Fruit fly (Drosophila melanogaster) whole organism, embryonic: ENCODE data around the gene Kr-h1.

Source experiments
- Bteb2 ChIP-seq: fragments of 200-800 bp; sonication (Bioruptor generic); optimal IDR thresholded peaks from 2 replicates; lab custom pipeline; 2016; ENCODE audit warnings: missing biosample characterization, missing genetic modification characterization
- CG1024 ChIP-seq: fragments of 200-800 bp; sonication (Bioruptor generic); IDR thresholded peaks from 2 replicates; pipeline ENCODE4 v1.3.6; 2022; ENCODE audit warnings: missing biosample characterization, missing genetic modification characterization
- CG11504 ChIP-seq: fragments of 200-800 bp; sonication (Bioruptor generic); optimal IDR thresholded peaks from 3 replicates; lab custom pipeline; 2019; ENCODE audit warnings: missing biosample characterization, mild to moderate bottlenecking, missing genetic modification characterization, moderate library complexity
- CG11723 ChIP-seq: fragments of 200-800 bp; sonication (Bioruptor generic); optimal IDR thresholded peaks from 2 replicates; lab custom pipeline; 2017; ENCODE audit warnings: missing biosample characterization, mild to moderate bottlenecking, missing genetic modification characterization
- CG13894 ChIP-seq: fragments of 200-800 bp; sonication (Bioruptor generic); optimal IDR thresholded peaks from 3 replicates; lab custom pipeline; 2018; ENCODE audit warnings: missing biosample characterization, mild to moderate bottlenecking, missing genetic modification characterization, moderate library complexity
- CG14050 ChIP-seq: fragments of 200-800 bp; sonication (Bioruptor generic); IDR thresholded peaks from 3 replicates; pipeline ENCODE4 v1.3.6; 2022; ENCODE audit warnings: missing biosample characterization, missing genetic modification characterization
- CG14965 ChIP-seq: fragments of 200-800 bp; sonication (Bioruptor generic); optimal IDR thresholded peaks from 2 replicates; lab custom pipeline; 2016; ENCODE audit warnings: missing biosample characterization, missing genetic modification characterization, borderline replicate concordance
- CG18619 ChIP-seq: fragments of 200-800 bp; sonication (Bioruptor generic); optimal IDR thresholded peaks from 3 replicates; lab custom pipeline; 2017; ENCODE audit warnings: missing biosample characterization, mild to moderate bottlenecking, missing genetic modification characterization
- CG2678 ChIP-seq: fragments of 200-800 bp; sonication (Bioruptor generic); optimal IDR thresholded peaks from 3 replicates; lab custom pipeline; 2019; ENCODE audit warnings: missing biosample characterization, mild to moderate bottlenecking, missing genetic modification characterization, moderate library complexity
- CG2889 ChIP-seq: fragments of 200-800 bp; sonication (Bioruptor generic); IDR thresholded peaks from 3 replicates; pipeline ENCODE4 v1.3.6; 2022; ENCODE audit warnings: missing biosample characterization, missing genetic modification characterization
- CG3995 ChIP-seq: fragments of 200-800 bp; sonication (Bioruptor generic); optimal IDR thresholded peaks from 3 replicates; lab custom pipeline; 2016; ENCODE audit warnings: missing biosample characterization, missing genetic modification characterization
- CG4854 ChIP-seq: fragments of 200-800 bp; sonication (Bioruptor generic); optimal IDR thresholded peaks from 2 replicates; lab custom pipeline; 2016; ENCODE audit warnings: missing biosample characterization, missing genetic modification characterization, inconsistent platforms
- CG9817 ChIP-seq: fragments of 200-800 bp; sonication (Bioruptor generic); optimal IDR thresholded peaks from 2 replicates; lab custom pipeline; 2018; ENCODE audit warnings: missing biosample characterization, mild to moderate bottlenecking, missing genetic modification characterization, moderate library complexity
- Drgx ChIP-seq: fragments of 200-800 bp; sonication (Bioruptor generic); IDR thresholded peaks from 2 replicates; pipeline ENCODE4 v1.3.6; 2022; ENCODE audit warnings: missing biosample characterization, missing genetic modification characterization
- E2f1 ChIP-seq: fragments of 200-800 bp; sonication (Bioruptor generic); IDR thresholded peaks from 2 replicates; pipeline ENCODE4 v1.3.6; 2022; ENCODE audit warnings: missing biosample characterization, missing genetic modification characterization
- E2f2 ChIP-seq: fragments of 200-800 bp; sonication (Bioruptor generic); IDR thresholded peaks from 2 replicates; pipeline ENCODE4 v1.3.6; 2022; ENCODE audit warnings: missing biosample characterization, missing genetic modification characterization
- Gug ChIP-seq: fragments of 200-800 bp; sonication (Bioruptor generic); IDR thresholded peaks from 4 replicates; pipeline ENCODE4 v1.3.6; 2022; ENCODE audit warnings: missing biosample characterization, missing genetic modification characterization
- HHEX ChIP-seq: fragments of 200-800 bp; sonication (Bioruptor generic); optimal IDR thresholded peaks from 3 replicates; lab custom pipeline; 2017; ENCODE audit warnings: missing biosample characterization, mild to moderate bottlenecking, missing genetic modification characterization, missing genetic modification reagents
- HLHmδ ChIP-seq: fragments of 200-800 bp; sonication (Bioruptor generic); optimal IDR thresholded peaks from 2 replicates; lab custom pipeline; 2018; ENCODE audit warnings: missing biosample characterization, mild to moderate bottlenecking, missing genetic modification characterization, moderate library complexity
- Hsf ChIP-seq: fragments of 200-800 bp; sonication (Bioruptor generic); optimal IDR thresholded peaks from 3 replicates; lab custom pipeline; 2016; ENCODE audit warnings: missing biosample characterization, missing genetic modification characterization
- NC2β ChIP-seq: fragments of 200-800 bp; sonication (Bioruptor generic); optimal IDR thresholded peaks from 2 replicates; lab custom pipeline; 2016; ENCODE audit warnings: missing biosample characterization, missing genetic modification characterization
- NFAT ChIP-seq: fragments of 200-800 bp; sonication (Bioruptor generic); IDR thresholded peaks from 2 replicates; pipeline ENCODE4 v1.3.6; 2022; ENCODE audit warnings: missing biosample characterization, missing genetic modification characterization
- Nf-YB ChIP-seq: fragments of 200-800 bp; sonication (Bioruptor generic); optimal IDR thresholded peaks from 3 replicates; lab custom pipeline; 2019; ENCODE audit warnings: missing biosample characterization, mild to moderate bottlenecking, missing genetic modification characterization, moderate library complexity
- NfI ChIP-seq: fragments of 200-800 bp; sonication (Bioruptor generic); optimal IDR thresholded peaks from 3 replicates; lab custom pipeline; 2018; ENCODE audit warnings: missing biosample characterization, mild to moderate bottlenecking, missing genetic modification characterization, moderate library complexity
- Oli ChIP-seq: fragments of 200-800 bp; sonication (Bioruptor generic); optimal IDR thresholded peaks from 2 replicates; lab custom pipeline; 2018; ENCODE audit warnings: missing biosample characterization, mild to moderate bottlenecking, missing genetic modification characterization, moderate library complexity
- Opbp ChIP-seq: fragments of 200-800 bp; sonication (Bioruptor generic); IDR thresholded peaks from 3 replicates; pipeline ENCODE4 v1.3.6; 2022; ENCODE audit warnings: missing biosample characterization, missing genetic modification characterization; ENCODE audit not compliant: partially characterized antibody
- Rx ChIP-seq: fragments of 200-800 bp; sonication (Bioruptor generic); IDR thresholded peaks from 2 replicates; pipeline ENCODE4 v1.3.6; 2022; ENCODE audit warnings: missing biosample characterization, missing genetic modification characterization
- Spps ChIP-seq: fragments of 200-800 bp; sonication (Bioruptor generic); optimal IDR thresholded peaks from 2 replicates; lab custom pipeline; 2018; ENCODE audit warnings: missing biosample characterization, mild to moderate bottlenecking, missing genetic modification characterization
- Tbp ChIP-seq: fragments of >200 bp; optimal IDR thresholded peaks from 2 replicates; lab custom pipeline; 2018; ENCODE audit warnings: missing biosample characterization, missing genetic modification characterization
- YL-1 ChIP-seq: fragments of 200-800 bp; sonication (Bioruptor generic); optimal IDR thresholded peaks from 3 replicates; lab custom pipeline; 2017; ENCODE audit warnings: missing biosample characterization, mild to moderate bottlenecking, missing genetic modification characterization
- ase ChIP-seq: fragments of 200-800 bp; sonication (Bioruptor generic); IDR thresholded peaks from 3 replicates; pipeline ENCODE4 v1.3.6; 2022; ENCODE audit warnings: missing biosample characterization, missing genetic modification characterization
- az2 ChIP-seq: fragments of 200-800 bp; sonication (Bioruptor generic); optimal IDR thresholded peaks from 3 replicates; lab custom pipeline; 2016; ENCODE audit warnings: missing biosample characterization, missing genetic modification characterization
- bab2 ChIP-seq: fragments of 200-800 bp; sonication (Bioruptor generic); optimal IDR thresholded peaks from 2 replicates; lab custom pipeline; 2016; ENCODE audit warnings: missing biosample characterization, missing genetic modification characterization
- bbx ChIP-seq: fragments of 200-800 bp; sonication (Bioruptor generic); IDR thresholded peaks from 2 replicates; pipeline ENCODE4 v1.3.6; 2022; ENCODE audit warnings: missing biosample characterization, missing genetic modification characterization; ENCODE audit not compliant: partially characterized antibody
- bsh ChIP-seq, 2 experiments: fragments of 200-800 bp; sonication (Bioruptor generic); optimal IDR thresholded peaks; 2 replicates each; lab custom pipeline; 2017 to 2018; ENCODE audit warnings: mild to moderate bottlenecking in 2 of 2, missing biosample characterization in 2 of 2, missing genetic modification characterization in 2 of 2, moderate library complexity in 1 of 2
- cg ChIP-seq: fragments of 200-800 bp; sonication (Bioruptor generic); optimal IDR thresholded peaks from 3 replicates; lab custom pipeline; 2019; ENCODE audit warnings: missing biosample characterization, mild to moderate bottlenecking, missing genetic modification characterization, moderate library complexity
- chn ChIP-seq: fragments of 200-800 bp; sonication (Bioruptor generic); optimal IDR thresholded peaks from 2 replicates; lab custom pipeline; 2016; ENCODE audit warnings: missing biosample characterization, missing genetic modification characterization
- crp ChIP-seq, 2 experiments: fragments of 200-800 bp; sonication (Bioruptor generic); optimal IDR thresholded peaks; 2 replicates in 1 of 2; 3 replicates in 1 of 2; lab custom pipeline; 2017; ENCODE audit warnings: missing biosample characterization in 2 of 2, missing genetic modification characterization in 2 of 2, mild to moderate bottlenecking in 1 of 2, moderate library complexity in 1 of 2
- dpn ChIP-seq, 2 experiments: fragments of 200-800 bp; sonication (Bioruptor generic); optimal IDR thresholded peaks; 3 replicates each; lab custom pipeline; 2016; ENCODE audit warnings: missing biosample characterization in 2 of 2, missing genetic modification characterization in 2 of 2
- en ChIP-seq: fragments of 200-800 bp; sonication (Bioruptor generic); optimal IDR thresholded peaks from 2 replicates; lab custom pipeline; 2016; ENCODE audit warnings: missing biosample characterization, missing genetic modification characterization
- eve ChIP-seq, 2 experiments: fragments of >200 bp; optimal IDR thresholded peaks; 2 replicates each; lab custom pipeline; 2017; ENCODE audit warnings: missing biosample characterization in 2 of 2, missing genetic modification characterization in 2 of 2
- fd102C ChIP-seq: fragments of 200-800 bp; sonication (Bioruptor generic); optimal IDR thresholded peaks from 2 replicates; lab custom pipeline; 2018; ENCODE audit warnings: missing biosample characterization, mild to moderate bottlenecking, missing genetic modification characterization, moderate library complexity
- fd3F ChIP-seq: fragments of 200-800 bp; sonication (Bioruptor generic); optimal IDR thresholded peaks from 2 replicates; lab custom pipeline; 2018; ENCODE audit warnings: missing biosample characterization, mild to moderate bottlenecking, missing genetic modification characterization, moderate library complexity
- gsb-n ChIP-seq: fragments of 200-800 bp; sonication (Bioruptor generic); optimal IDR thresholded peaks from 3 replicates; lab custom pipeline; 2018; ENCODE audit warnings: missing biosample characterization, mild to moderate bottlenecking, missing genetic modification characterization
- jumu ChIP-seq: fragments of 200-800 bp; sonication (Bioruptor generic); optimal IDR thresholded peaks from 3 replicates; lab custom pipeline; 2016; ENCODE audit warnings: missing biosample characterization, missing genetic modification characterization
- lab ChIP-seq: fragments of 200-800 bp; sonication (Bioruptor generic); optimal IDR thresholded peaks from 3 replicates; lab custom pipeline; 2017; ENCODE audit warnings: missing biosample characterization, missing genetic modification characterization, mild to moderate bottlenecking, moderate library complexity, missing genetic modification reagents
- lmd ChIP-seq: fragments of 200-800 bp; sonication (Bioruptor generic); IDR thresholded peaks from 2 replicates; pipeline ENCODE4 v1.3.6; 2022; ENCODE audit warnings: missing biosample characterization, missing genetic modification characterization
- phol ChIP-seq: fragments of 200-800 bp; sonication (Bioruptor generic); optimal IDR thresholded peaks from 3 replicates; lab custom pipeline; 2018; ENCODE audit warnings: missing biosample characterization, mild to moderate bottlenecking, missing genetic modification characterization, moderate library complexity
- sug ChIP-seq: fragments of 200-800 bp; optimal IDR thresholded peaks from 2 replicates; lab custom pipeline; 2019; ENCODE audit warnings: missing biosample characterization, mild to moderate bottlenecking, missing genetic modification characterization, moderate library complexity
- tll ChIP-seq, 2 experiments: fragments of 200-800 bp in 1 of 2; fragments of >200 bp in 1 of 2; sonication (Bioruptor generic) in 1 of 2; optimal IDR thresholded peaks; 2 replicates each; lab custom pipeline; 2017 to 2019; ENCODE audit warnings: missing biosample characterization in 2 of 2, missing genetic modification characterization in 2 of 2, mild to moderate bottlenecking in 1 of 2, moderate library complexity in 1 of 2

Gene Kr-h1

DNA sequence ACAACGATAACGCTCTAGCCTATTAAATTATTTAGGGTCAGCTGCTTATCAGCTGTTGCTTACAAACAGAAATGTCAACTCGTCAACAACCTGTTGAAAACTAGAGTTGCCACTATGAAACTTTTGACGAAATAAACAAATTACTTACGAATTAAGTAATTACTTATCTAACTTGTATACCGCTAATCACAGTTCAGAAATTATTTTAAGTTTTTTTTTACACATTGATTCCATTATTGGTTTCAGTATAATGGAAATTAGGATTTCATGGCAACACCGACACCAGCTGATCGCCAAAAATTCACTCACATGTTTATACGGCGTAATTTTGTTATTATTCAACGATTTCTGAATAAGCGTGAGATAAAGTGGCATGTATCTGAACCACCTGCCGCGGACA is 44.6 kb upstream of the Kr-h1 start, which contains the start of the genes CG9117 and CG31643:
TSS of gene CG9117 (minus strand) at position 73 of the 400 bp plus-strand sequence.
TSS of gene CG31643 (plus strand) at position 288 of the 400 bp plus-strand sequence.
- no peak for TF ChIP-seq Spps (tag; lab: Kevin White, UChicago)
- peak in 1 of 2 experiments; percentile 53 for TF ChIP-seq bsh (GFP tag; optimal IDR thresholded peaks at IDR 0.05; lab: Kevin White, UChicago)
- TF ChIP-seq eve (GFP tag; optimal IDR thresholded peaks at IDR 0.05; lab: Kevin White, UChicago), result no peak
- TF ChIP-seq fd3F (GFP tag; lab: Kevin White, UChicago), result peak; percentile 34
- peak; percentile 42 for TF ChIP-seq chn (GFP tag; lab: Kevin White, UChicago)
- no peak for TF ChIP-seq cg (GFP tag; lab: Kevin White, UChicago)
- peak; percentile 63 for TF ChIP-seq NfI (GFP tag; lab: Kevin White, UChicago)
- TF ChIP-seq CG1024, result no peak
- TF ChIP-seq Opbp (GFP tag; lab: Robert Waterston, UW), result no peak
- TF ChIP-seq bab2 (GFP tag; lab: Kevin White, UChicago), result peak; percentile 57
- TF ChIP-seq Hsf (GFP tag; lab: Kevin White, UChicago), result peak; percentile 57
- TF ChIP-seq Tbp (GFP tag; lab: Kevin White, UChicago), result no peak
- peak; percentile 25; the same call in 1 of the 2 replicates for TF ChIP-seq lmd (GFP tag; lab: Robert Waterston, UW)
- peak; percentile 10 for TF ChIP-seq Nf-YB (GFP tag; lab: Kevin White, UChicago)
- no peak for TF ChIP-seq bbx
- no peak for TF ChIP-seq lab (GFP tag; lab: Kevin White, UChicago)
- TF ChIP-seq crp (GFP tag; optimal IDR thresholded peaks at IDR 0.05; lab: Kevin White, UChicago), result peak; percentile 98 to 100
- no peak for TF ChIP-seq CG14050 (GFP tag; lab: Robert Waterston, UW)
- TF ChIP-seq Oli (tag; lab: Kevin White, UChicago), result peak; percentile 2
- no peak for TF ChIP-seq CG14965 (GFP tag; lab: Kevin White, UChicago)
- TF ChIP-seq CG4854 (GFP tag; lab: Kevin White, UChicago), result peak; percentile 10
- TF ChIP-seq E2f2 (GFP tag; lab: Robert Waterston, UW), result peak; percentile 28
- TF ChIP-seq CG11504 (tag; lab: Kevin White, UChicago), result no peak
- TF ChIP-seq sug, result no peak
- no peak for TF ChIP-seq CG18619 (GFP tag; lab: Kevin White, UChicago)
- TF ChIP-seq HHEX (GFP tag; lab: Kevin White, UChicago), result no peak
- peak; percentile 69 for TF ChIP-seq phol
- TF ChIP-seq Rx (GFP tag; lab: Robert Waterston, UW), result no peak
- TF ChIP-seq CG11723 (GFP tag; lab: Kevin White, UChicago), result no peak
- TF ChIP-seq NC2β, result peak; percentile 32
- TF ChIP-seq en, result no peak
- no peak for TF ChIP-seq E2f1
- TF ChIP-seq ase, result 0 out of 3 replicates have a peak, but pooled peaks have one; percentile 47
- TF ChIP-seq fd102C (GFP tag; lab: Kevin White, UChicago), result no peak
- no peak for TF ChIP-seq HLHmδ (GFP tag; lab: Kevin White, UChicago)
- TF ChIP-seq dpn (GFP tag; optimal IDR thresholded peaks at IDR 0.05; lab: Kevin White, UChicago), result peak; percentile 60 to 61
- peak; percentile 31 for TF ChIP-seq CG9817 (tag; lab: Kevin White, UChicago)
- no peak for TF ChIP-seq Gug (GFP tag; lab: Robert Waterston, UW)
- peak; percentile 57 for TF ChIP-seq az2 (GFP tag; lab: Kevin White, UChicago)
- no peak for TF ChIP-seq CG13894
- peak; percentile 60 for TF ChIP-seq jumu (GFP tag; lab: Kevin White, UChicago)
- TF ChIP-seq CG3995 (GFP tag; lab: Kevin White, UChicago), result no peak
- TF ChIP-seq NFAT (GFP tag; lab: Robert Waterston, UW), result no peak
- peak; percentile 73 for TF ChIP-seq Bteb2
- TF ChIP-seq gsb-n, result no peak
- no peak for TF ChIP-seq CG2678 (tag; lab: Kevin White, UChicago)
- peak in 1 of 2 experiments; percentile 76 for TF ChIP-seq tll (GFP tag; optimal IDR thresholded peaks at IDR 0.05; lab: Kevin White, UChicago)
- peak; percentile 26 for TF ChIP-seq YL-1 (GFP tag; lab: Kevin White, UChicago)
- 0 out of 2 replicates have a peak, but pooled peaks have one; percentile 21 for TF ChIP-seq Drgx (GFP tag; lab: Robert Waterston, UW)
- TF ChIP-seq CG2889, result no peak
